Worm (Caenorhabditis elegans): Measurements from ENCODE around the gene lsy-2.
A peak's percentile ranks its signal among the peaks of the same experiment; 100 is the strongest.

The lsy-2 gene

ce11 chrX:2089434-2089833 lies at the start of gene lsy-2:
lsy-2 (plus strand) TSS chrX:2089704.
- TF ChIP-seq dmd-6 (GFP tag; IDR thresholded peaks at IDR 0.05): peak; percentile 50
- no peak for TF ChIP-seq pha-4 (GFP tag; IDR thresholded peaks at IDR 0.05)
- TF ChIP-seq pha-4 (tag; optimal IDR thresholded peaks at IDR 0.05): no peak
- TF ChIP-seq F10B5.3 (tag; optimal IDR thresholded peaks at IDR 0.05): no peak
- TF ChIP-seq mxl-3 (GFP tag; optimal IDR thresholded peaks at IDR 0.05): peak; percentile 40
- peak in 1 of 2 experiments; percentile 41 for TF ChIP-seq hif-1 (tag; optimal IDR thresholded peaks at IDR 0.05)
- no peak for TF ChIP-seq spr-1 (tag; optimal IDR thresholded peaks at IDR 0.05)
- TF ChIP-seq nhr-111 (GFP tag; optimal IDR thresholded peaks at IDR 0.05): no peak
- TF ChIP-seq tag-97 (GFP tag; IDR thresholded peaks at IDR 0.05): no peak
- TF ChIP-seq saeg-2 (GFP tag; IDR thresholded peaks at IDR 0.05): no peak
- peak; percentile 31 for TF ChIP-seq dve-1 (tag; optimal IDR thresholded peaks at IDR 0.05; ENCODE audit: insufficient read depth)
- TF ChIP-seq nhr-76 (tag; optimal IDR thresholded peaks at IDR 0.05): no peak
- no peak for TF ChIP-seq skn-1 (tag; optimal IDR thresholded peaks at IDR 0.05)
- no peak for TF ChIP-seq daf-12 (tag; optimal IDR thresholded peaks at IDR 0.05)
- peak; percentile 50 for TF ChIP-seq duxl-1 (tag; optimal IDR thresholded peaks at IDR 0.05; ENCODE audit: poor library complexity)
- TF ChIP-seq dmd-8 (GFP tag; IDR thresholded peaks at IDR 0.05): no peak
- TF ChIP-seq ZK546.5 (tag; optimal IDR thresholded peaks at IDR 0.05): no peak
- peak; percentile 72 for TF ChIP-seq lin-13 (GFP tag; optimal IDR thresholded peaks at IDR 0.05)
- TF ChIP-seq mep-1 (tag; optimal IDR thresholded peaks at IDR 0.05): peak; percentile 57
- TF ChIP-seq ceh-62 (tag; optimal IDR thresholded peaks at IDR 0.05): no peak
- TF ChIP-seq mes-2 (tag; optimal IDR thresholded peaks at IDR 0.05; ENCODE audit: poor library complexity, severe bottlenecking): peak; percentile 75
- no peak for TF ChIP-seq daf-8 (GFP tag; IDR thresholded peaks at IDR 0.05)
- no peak for TF ChIP-seq T20F7.1 (GFP tag; optimal IDR thresholded peaks at IDR 0.05)
- TF ChIP-seq lin-1 (GFP tag; IDR thresholded peaks at IDR 0.05): no peak
- TF ChIP-seq nhr-25 (tag; optimal IDR thresholded peaks at IDR 0.05; ENCODE audit: borderline replicate concordance, insufficient read depth): peak; percentile 86
- no peak for TF ChIP-seq F44E2.7 (GFP tag; IDR thresholded peaks at IDR 0.05)
- TF ChIP-seq vab-7 (GFP tag; IDR thresholded peaks at IDR 0.05): 0 out of 2 replicates have a peak, but pooled peaks have one; percentile 15
- no peak for TF ChIP-seq unc-39 (tag; optimal IDR thresholded peaks at IDR 0.05)
- TF ChIP-seq lir-3 (tag; optimal IDR thresholded peaks at IDR 0.05): no peak
- TF ChIP-seq mdl-1 (tag; optimal IDR thresholded peaks at IDR 0.05): peak in 1 of 2 experiments; percentile 20
- no peak for TF ChIP-seq ceh-32 (tag; optimal IDR thresholded peaks at IDR 0.05; ENCODE audit: poor library complexity)
- no peak for TF ChIP-seq madf-9 (GFP tag; conservative IDR thresholded peaks at IDR 0.05)
- no peak for TF ChIP-seq nhr-102 (tag; optimal IDR thresholded peaks at IDR 0.05)
- TF ChIP-seq unc-62 (GFP tag; optimal IDR thresholded peaks at IDR 0.05 in 1 of 2): no peak
- TF ChIP-seq unc-62 (tag; optimal IDR thresholded peaks at IDR 0.05): no peak
- TF ChIP-seq ztf-7 (tag; optimal IDR thresholded peaks at IDR 0.05): no peak
- no peak for TF ChIP-seq zag-1 (tag; optimal IDR thresholded peaks at IDR 0.05)
- TF ChIP-seq egl-43 (GFP tag; IDR thresholded peaks at IDR 0.05): no peak
- TF ChIP-seq nhr-48 (tag; optimal IDR thresholded peaks at IDR 0.05): no peak
- no peak for TF ChIP-seq lsy-2 (tag; optimal IDR thresholded peaks at IDR 0.05)
- no peak for TF ChIP-seq nhr-42 (GFP tag; IDR thresholded peaks at IDR 0.05)
- TF ChIP-seq zfp-3 (GFP tag; conservative IDR thresholded peaks at IDR 0.05): no peak
- no peak for TF ChIP-seq ces-1 (GFP tag; optimal IDR thresholded peaks at IDR 0.05)
- peak; percentile 46 for TF ChIP-seq nhr-28 (tag; optimal IDR thresholded peaks at IDR 0.05)
- TF ChIP-seq mxl-2 (GFP tag; conservative IDR thresholded peaks at IDR 0.05): no peak
- 0 out of 2 replicates have a peak, but pooled peaks have one; percentile 15 for TF ChIP-seq ctbp-1 (GFP tag; IDR thresholded peaks at IDR 0.05)
- TF ChIP-seq tra-1 (GFP tag; IDR thresholded peaks at IDR 0.05): no peak
- no peak for TF ChIP-seq lin-29 (GFP tag; IDR thresholded peaks at IDR 0.05)
- TF ChIP-seq pqm-1 (tag; optimal IDR thresholded peaks at IDR 0.05): no peak
- TF ChIP-seq hlh-30 (tag; optimal IDR thresholded peaks at IDR 0.05; ENCODE audit: insufficient read depth): peak; percentile 65
- TF ChIP-seq Y5F2A.4 (GFP tag; optimal IDR thresholded peaks at IDR 0.05): no peak
